Worm (Caenorhabditis elegans) whole organism, L3 larva: ENCODE data around the gene mec-15.
A peak's percentile ranks its signal among the peaks of the same experiment; 100 is the strongest.

Source experiments
- aly-2 ChIP-seq: fragments of 150-350 bp; optimal IDR thresholded peaks from 2 replicates; lab custom pipeline; 2014; ENCODE audit warnings: missing biosample characterization, missing genetic modification characterization
- ceh-9 ChIP-seq: sonication (generic microtip); optimal IDR thresholded peaks from 2 replicates; lab custom pipeline; 2018; ENCODE audit warnings: missing biosample characterization, missing genetic modification characterization
- fos-1 ChIP-seq: fragments of 150-350 bp; optimal IDR thresholded peaks from 2 replicates; lab custom pipeline; 2014; ENCODE audit warnings: missing biosample characterization, missing genetic modification characterization
- hmg-11 ChIP-seq: sonication (generic microtip); optimal IDR thresholded peaks from 2 replicates; lab custom pipeline; 2016; ENCODE audit warnings: missing genetic modification characterization, missing compliant biosample characterization
- mdl-1 ChIP-seq: fragments of 150-350 bp; optimal IDR thresholded peaks from 2 replicates; lab custom pipeline; 2014; ENCODE audit warnings: missing biosample characterization, missing genetic modification characterization
- nhr-11 ChIP-seq: fragments of 150-350 bp; optimal IDR thresholded peaks from 2 replicates; lab custom pipeline; 2014; ENCODE audit warnings: missing biosample characterization, missing genetic modification characterization
- pha-4 ChIP-seq: fragments of 150-350 bp; optimal IDR thresholded peaks from 2 replicates; lab custom pipeline; 2014; ENCODE audit warnings: missing biosample characterization, missing genetic modification reagents, missing genetic modification characterization
- pqm-1 ChIP-seq: fragments of 150-350 bp; optimal IDR thresholded peaks from 2 replicates; lab custom pipeline; 2017; ENCODE audit warnings: missing biosample characterization, missing genetic modification characterization, inconsistent platforms
- skn-1 ChIP-seq: fragments of 150-350 bp; optimal IDR thresholded peaks from 2 replicates; lab custom pipeline; 2014; ENCODE audit warnings: missing biosample characterization, missing genetic modification characterization
- snpc-4 ChIP-seq: fragments of 150-350 bp; optimal IDR thresholded peaks from 2 replicates; lab custom pipeline; 2014; ENCODE audit warnings: missing biosample characterization, missing genetic modification characterization
- unc-39 ChIP-seq: sonication (generic microtip); optimal IDR thresholded peaks from 4 replicates; lab custom pipeline; 2017; ENCODE audit warnings: missing biosample characterization, missing genetic modification characterization
- unc-62 ChIP-seq: fragments of 150-350 bp; sonication (generic microtip); optimal IDR thresholded peaks from 4 replicates; lab custom pipeline; 2014; ENCODE audit warnings: missing biosample characterization, missing genetic modification reagents, missing genetic modification characterization

DNA sequence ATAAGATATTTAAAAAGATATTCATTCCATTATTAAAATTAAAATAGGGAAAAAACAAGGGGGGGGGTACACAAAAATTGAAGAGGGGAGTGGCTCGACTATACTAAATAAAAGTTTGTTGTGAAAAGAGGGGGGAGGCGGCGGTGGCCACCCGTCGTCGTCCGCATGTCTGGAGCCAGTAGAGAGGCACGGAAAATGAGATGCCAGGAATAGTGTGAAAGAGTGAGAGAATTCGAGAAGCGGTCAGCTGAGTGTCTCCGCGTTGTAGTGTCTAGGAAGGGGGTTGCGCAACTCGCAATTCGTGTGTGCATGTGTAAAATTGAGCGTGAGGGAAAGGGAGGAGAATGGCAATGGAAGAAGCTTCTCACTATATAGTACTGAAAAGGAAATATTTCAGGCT, 37.2 kb downstream of the mec-15 start:
- TF ChIP-seq unc-39 (tag; lab: Kevin White, UChicago) (no peak), pha-4 (tag; lab: Kevin White, UChicago) (no peak), skn-1 (tag; lab: Kevin White, UChicago) (no peak), unc-62 (no peak), aly-2 (tag; lab: Kevin White, UChicago) (no peak), fos-1 (tag; lab: Kevin White, UChicago) (no peak), nhr-11 (tag; lab: Kevin White, UChicago) (no peak), mdl-1 (tag; lab: Kevin White, UChicago) (no peak), pqm-1 (tag; lab: Kevin White, UChicago) (no peak), snpc-4 (tag; lab: Kevin White, UChicago) (peak; percentile 32), ceh-9 (tag; lab: Kevin White, UChicago) (no peak), hmg-11 (peak; percentile 18)
